Fruit fly (Drosophila melanogaster) Kc167 (cell line): ENCODE data around the gene sun.

Experiments
- Myc ChIP-seq: fragments of >200 bp; optimal IDR thresholded peaks from 2 replicates; lab custom pipeline; 2017; ENCODE audit warnings: missing external identifiers
- h ChIP-seq: fragments of >200 bp; optimal IDR thresholded peaks from 3 replicates; lab custom pipeline; 2018; ENCODE audit warnings: missing external identifiers

- TF ChIP-seq h (lab: Kevin White, UChicago): no peak
- TF ChIP-seq Myc (lab: Kevin White, UChicago): no peak
These were observed 11.5 kb downstream of the sun start, which contains the start of gene CG8565 for dm6 chrX:15837530-15837929.
